Fruit fly (Drosophila melanogaster): ENCODE data around the gene Nepl8.

The Nepl8 gene

DNA sequence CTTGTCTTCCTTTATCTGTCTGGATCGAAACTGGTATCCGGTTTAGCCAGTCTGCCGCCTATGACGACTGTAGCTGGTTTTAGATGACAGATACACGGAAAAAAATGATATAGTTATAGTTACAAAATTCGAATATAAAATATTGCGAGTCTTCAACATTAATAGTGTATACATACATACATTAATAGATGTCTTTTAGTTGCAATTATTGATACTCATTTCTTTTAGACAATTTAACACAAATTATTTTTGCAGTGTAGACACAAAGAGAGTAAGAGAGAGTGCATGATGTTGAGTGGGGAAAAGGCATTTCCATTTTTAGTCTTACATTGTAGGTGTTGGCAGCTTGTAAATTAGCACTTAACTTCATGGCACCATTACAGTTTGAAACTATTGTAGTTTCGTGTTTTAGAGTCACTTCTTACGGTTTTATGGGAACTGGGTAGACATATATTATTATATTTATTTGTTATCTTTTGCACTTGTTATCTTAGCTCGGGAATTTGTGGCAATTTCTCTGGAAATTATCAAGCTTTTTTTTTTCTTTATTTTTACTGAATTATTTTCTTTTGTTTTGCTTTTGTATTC lies 7.3 kb downstream of the Nepl8 start (continued):
- TF ChIP-seq CG3407 (GFP tag; optimal IDR thresholded peaks at IDR 0.05) (peak; percentile 86), CG2199 (GFP tag; IDR thresholded peaks at IDR 0.05) (no peak), Trl (optimal IDR thresholded peaks at IDR 0.05) (no peak), Trl (GFP tag; optimal IDR thresholded peaks at IDR 0.05) (peak; percentile 27), crol (GFP tag; IDR thresholded peaks at IDR 0.05) (no peak), stwl (tag; optimal IDR thresholded peaks at IDR 0.05) (no peak), unc-4 (GFP tag; IDR thresholded peaks at IDR 0.05; ENCODE audit: partially characterized antibody) (no peak), CG3995 (GFP tag; optimal IDR thresholded peaks at IDR 0.05) (no peak), CG17359 (tag; optimal IDR thresholded peaks at IDR 0.05) (no peak), onecut (GFP tag; IDR thresholded peaks at IDR 0.05) (no peak), CG9609 (GFP tag; optimal IDR thresholded peaks at IDR 0.05) (peak; percentile 73), lmd (GFP tag; IDR thresholded peaks at IDR 0.05) (peak; percentile 84), CG10274 (GFP tag; optimal IDR thresholded peaks at IDR 0.05) (no peak), CG9727 (GFP tag; optimal IDR thresholded peaks at IDR 0.05) (no peak), CG18476 (GFP tag; optimal IDR thresholded peaks at IDR 0.05) (no peak), gsb (GFP tag; IDR thresholded peaks at IDR 0.05) (no peak), CG32767 (GFP tag; IDR thresholded peaks at IDR 0.05) (peak; percentile 70), Eip74EF (GFP tag; optimal IDR thresholded peaks at IDR 0.05) (no peak), CG14050 (GFP tag; IDR thresholded peaks at IDR 0.05) (peak; percentile 75), gfzf (GFP tag; optimal IDR thresholded peaks at IDR 0.05) (no peak), CG7745 (tag; optimal IDR thresholded peaks at IDR 0.05) (peak; percentile 33), CG2202 (tag; optimal IDR thresholded peaks at IDR 0.05) (peak; percentile 91), CG8089 (GFP tag; optimal IDR thresholded peaks at IDR 0.05) (peak; percentile 64), tap (tag; optimal IDR thresholded peaks at IDR 0.05) (no peak), dm (GFP tag; optimal IDR thresholded peaks at IDR 0.05) (peak; percentile 73), CG3065 (GFP tag; optimal IDR thresholded peaks at IDR 0.05) (peak; percentile 69), ken (GFP tag; IDR thresholded peaks at IDR 0.05) (peak; percentile 87), insv (GFP tag; optimal IDR thresholded peaks at IDR 0.05) (peak in 1 of 2 experiments; percentile 32), bigmax (GFP tag; optimal IDR thresholded peaks at IDR 0.05) (no peak), pum (GFP tag; optimal IDR thresholded peaks at IDR 0.05) (peak; percentile 4), CG11398 (GFP tag; optimal IDR thresholded peaks at IDR 0.05) (peak; percentile 74), repo (GFP tag; optimal IDR thresholded peaks at IDR 0.05) (no peak), Jarid2 (GFP tag; optimal IDR thresholded peaks at IDR 0.05) (no peak), Taf1 (GFP tag; IDR thresholded peaks at IDR 0.05) (no peak), Lim3 (GFP tag; IDR thresholded peaks at IDR 0.05) (no peak), Asciz (GFP tag; optimal IDR thresholded peaks at IDR 0.05) (no peak), CG10462 (GFP tag; optimal IDR thresholded peaks at IDR 0.05) (peak; percentile 58), CG10267 (tag; optimal IDR thresholded peaks at IDR 0.05) (no peak), CG6272 (GFP tag; IDR thresholded peaks at IDR 0.05) (no peak), NK7.1 (GFP tag; optimal IDR thresholded peaks at IDR 0.05) (no peak), shn (GFP tag; optimal IDR thresholded peaks at IDR 0.05) (peak; percentile 56), lov (optimal IDR thresholded peaks at IDR 0.05) (no peak), lov (GFP tag; IDR thresholded peaks at IDR 0.05) (no peak), mam (GFP tag; optimal IDR thresholded peaks at IDR 0.05) (peak; percentile 40), CG10366 (GFP tag; IDR thresholded peaks at IDR 0.05) (peak; percentile 83), chn (GFP tag; optimal IDR thresholded peaks at IDR 0.05) (peak; percentile 77), CG14965 (GFP tag; optimal IDR thresholded peaks at IDR 0.05; ENCODE audit: borderline replicate concordance) (no peak), CG18599 (GFP tag; optimal IDR thresholded peaks at IDR 0.05) (no peak), nau (GFP tag; optimal IDR thresholded peaks at IDR 0.05) (no peak), CG12659 (GFP tag; optimal IDR thresholded peaks at IDR 0.05) (peak; percentile 85), CG2120 (GFP tag; optimal IDR thresholded peaks at IDR 0.05) (peak; percentile 75)

Measured in whole organism, embryonic.